Fruit fly (Drosophila melanogaster) whole organism, embryonic: ENCODE data around the gene Arfip.

Experiments used
- CG10267 ChIP-seq: fragments of 200-800 bp; sonication (Bioruptor generic); optimal IDR thresholded peaks from 2 replicates; lab custom pipeline; 2018; ENCODE audit warnings: missing biosample characterization, mild to moderate bottlenecking, missing genetic modification characterization, moderate library complexity
- CG10565 ChIP-seq: fragments of 200-800 bp; sonication (Bioruptor generic); optimal IDR thresholded peaks from 3 replicates; lab custom pipeline; 2016; ENCODE audit warnings: missing biosample characterization, mild to moderate bottlenecking, missing genetic modification characterization
- CG10654 ChIP-seq: fragments of 200-800 bp; sonication (Bioruptor generic); optimal IDR thresholded peaks from 2 replicates; lab custom pipeline; 2016; ENCODE audit warnings: missing biosample characterization, missing genetic modification characterization
- CG12104 ChIP-seq: fragments of 200-800 bp; sonication (Bioruptor generic); optimal IDR thresholded peaks from 3 replicates; lab custom pipeline; 2016; ENCODE audit warnings: missing biosample characterization, missing genetic modification characterization
- CG12236 ChIP-seq: fragments of 200-800 bp; sonication (Bioruptor generic); optimal IDR thresholded peaks from 2 replicates; lab custom pipeline; 2016; ENCODE audit warnings: missing biosample characterization, missing genetic modification characterization
- CG1233 ChIP-seq: fragments of 200-800 bp; sonication (Bioruptor generic); optimal IDR thresholded peaks from 4 replicates; lab custom pipeline; 2018; ENCODE audit warnings: missing biosample characterization, mild to moderate bottlenecking, missing genetic modification characterization
- CG12769 ChIP-seq: fragments of 200-800 bp; sonication (Bioruptor generic); optimal IDR thresholded peaks from 2 replicates; lab custom pipeline; 2019; ENCODE audit warnings: missing biosample characterization, mild to moderate bottlenecking, missing genetic modification characterization, moderate library complexity
- CG14965 ChIP-seq: fragments of 200-800 bp; sonication (Bioruptor generic); optimal IDR thresholded peaks from 2 replicates; lab custom pipeline; 2016; ENCODE audit warnings: missing biosample characterization, missing genetic modification characterization, borderline replicate concordance
- CG15601 ChIP-seq: fragments of 200-800 bp; sonication (Bioruptor generic); optimal IDR thresholded peaks from 3 replicates; lab custom pipeline; 2019; ENCODE audit warnings: missing biosample characterization, mild to moderate bottlenecking, missing genetic modification characterization, moderate library complexity
- CG16813 ChIP-seq: fragments of 200-800 bp; sonication (Bioruptor generic); IDR thresholded peaks from 3 replicates; pipeline ENCODE4 v1.3.6; 2022; ENCODE audit warnings: missing biosample characterization, missing genetic modification characterization; ENCODE audit not compliant: partially characterized antibody
- CG17361 ChIP-seq: fragments of 200-800 bp; sonication (Bioruptor generic); IDR thresholded peaks from 3 replicates; pipeline ENCODE4 v1.3.6; 2022; ENCODE audit warnings: missing biosample characterization, missing genetic modification characterization
- CG17802 ChIP-seq: fragments of 200-800 bp; sonication (Bioruptor generic); optimal IDR thresholded peaks from 2 replicates; lab custom pipeline; 2018; ENCODE audit warnings: missing biosample characterization, mild to moderate bottlenecking, missing genetic modification characterization, moderate library complexity
- CG17829 ChIP-seq: fragments of 200-800 bp; optimal IDR thresholded peaks from 2 replicates; lab custom pipeline; 2019; ENCODE audit warnings: missing biosample characterization, mild to moderate bottlenecking, missing genetic modification characterization, moderate library complexity
- CG18599 ChIP-seq: fragments of 200-800 bp; sonication (Bioruptor generic); optimal IDR thresholded peaks from 3 replicates; lab custom pipeline; 2017; ENCODE audit warnings: missing biosample characterization, missing genetic modification characterization, mild to moderate bottlenecking, moderate library complexity, missing genetic modification reagents
- CG2120 ChIP-seq: fragments of 200-800 bp; sonication (Bioruptor generic); optimal IDR thresholded peaks from 3 replicates; lab custom pipeline; 2016; ENCODE audit warnings: missing biosample characterization, missing genetic modification characterization
- CG2129 ChIP-seq: fragments of 200-800 bp; sonication (Bioruptor generic); IDR thresholded peaks from 2 replicates; pipeline ENCODE4 v1.3.6; 2022; ENCODE audit warnings: missing biosample characterization, missing genetic modification characterization; ENCODE audit not compliant: partially characterized antibody
- CG2202 ChIP-seq: fragments of 200-800 bp; sonication (Bioruptor generic); optimal IDR thresholded peaks from 2 replicates; lab custom pipeline; 2018; ENCODE audit warnings: missing biosample characterization, mild to moderate bottlenecking, missing genetic modification characterization
- CG2889 ChIP-seq: fragments of 200-800 bp; sonication (Bioruptor generic); IDR thresholded peaks from 3 replicates; pipeline ENCODE4 v1.3.6; 2022; ENCODE audit warnings: missing biosample characterization, missing genetic modification characterization
- CG30403 ChIP-seq: fragments of 200-800 bp; sonication (Bioruptor generic); optimal IDR thresholded peaks from 3 replicates; lab custom pipeline; 2016; ENCODE audit warnings: missing biosample characterization, missing genetic modification characterization
- CG30431 ChIP-seq: fragments of 200-800 bp; sonication (Bioruptor generic); optimal IDR thresholded peaks from 2 replicates; lab custom pipeline; 2017; ENCODE audit warnings: missing biosample characterization, missing genetic modification characterization
- CG3281 ChIP-seq: fragments of 200-800 bp; sonication (Bioruptor generic); optimal IDR thresholded peaks from 3 replicates; lab custom pipeline; 2017; ENCODE audit warnings: missing biosample characterization, mild to moderate bottlenecking, missing genetic modification characterization
- CG6272 ChIP-seq: fragments of 200-800 bp; sonication (Bioruptor generic); IDR thresholded peaks from 2 replicates; pipeline ENCODE4 v1.3.6; 2022; ENCODE audit warnings: missing biosample characterization, missing genetic modification characterization
- CG7987 ChIP-seq: fragments of 200-800 bp; sonication (Bioruptor generic); optimal IDR thresholded peaks from 2 replicates; lab custom pipeline; 2018; ENCODE audit warnings: missing biosample characterization, mild to moderate bottlenecking, missing genetic modification characterization, moderate library complexity
- Deaf1 ChIP-seq: fragments of 200-800 bp; optimal IDR thresholded peaks from 3 replicates; lab custom pipeline; 2019; ENCODE audit warnings: missing biosample characterization, mild to moderate bottlenecking, missing genetic modification characterization, moderate library complexity
- Fer1 ChIP-seq: fragments of 200-800 bp; sonication (Bioruptor generic); optimal IDR thresholded peaks from 2 replicates; lab custom pipeline; 2017; ENCODE audit warnings: missing biosample characterization, mild to moderate bottlenecking, missing genetic modification characterization
- H15 ChIP-seq: fragments of 200-800 bp; sonication (Bioruptor generic); IDR thresholded peaks from 3 replicates; pipeline ENCODE4 v1.3.6; 2022; ENCODE audit warnings: missing biosample characterization, missing genetic modification characterization
- HLH3B ChIP-seq: fragments of 200-800 bp; sonication (Bioruptor generic); IDR thresholded peaks from 2 replicates; pipeline ENCODE4 v1.3.6; 2022; ENCODE audit warnings: missing biosample characterization, missing genetic modification characterization
- Hey ChIP-seq: fragments of 200-800 bp; sonication (Bioruptor generic); optimal IDR thresholded peaks from 3 replicates; lab custom pipeline; 2018; ENCODE audit warnings: missing biosample characterization, mild to moderate bottlenecking, missing genetic modification characterization
- Hsf ChIP-seq: fragments of 200-800 bp; sonication (Bioruptor generic); optimal IDR thresholded peaks from 3 replicates; lab custom pipeline; 2016; ENCODE audit warnings: missing biosample characterization, missing genetic modification characterization
- Kr ChIP-seq: fragments of 200-800 bp; sonication (Bioruptor generic); optimal IDR thresholded peaks from 2 replicates; lab custom pipeline; 2017; ENCODE audit warnings: missing biosample characterization, mild to moderate bottlenecking, missing genetic modification characterization
- Med ChIP-seq: fragments of 200-800 bp; sonication (Bioruptor generic); peaks from one replicate; lab custom pipeline; 2016; ENCODE audit warnings: missing biosample characterization, missing genetic modification characterization, mild to moderate bottlenecking, inconsistent platforms, moderate library complexity
- Ptx1 ChIP-seq: fragments of 200-800 bp; sonication (Bioruptor generic); IDR thresholded peaks from 2 replicates; pipeline ENCODE4 v1.3.6; 2022; ENCODE audit warnings: missing biosample characterization, missing genetic modification characterization
- Ravus ChIP-seq: fragments of 200-800 bp; sonication (Bioruptor generic); IDR thresholded peaks from 2 replicates; pipeline ENCODE4 v1.3.6; 2022; ENCODE audit warnings: missing biosample characterization, missing genetic modification characterization
- Stat92E ChIP-seq, 3 experiments: fragments of >200 bp in 2 of 3; fragments of 200-800 bp in 1 of 3; sonication (Bioruptor generic) in 1 of 3; optimal IDR thresholded peaks; 2 replicates each; lab custom pipeline; 2017 to 2019; ENCODE audit warnings: missing biosample characterization in 3 of 3, missing genetic modification characterization in 3 of 3, mild to moderate bottlenecking in 1 of 3, moderate library complexity in 1 of 3
- aop ChIP-seq: fragments of 200-800 bp; sonication (Bioruptor generic); IDR thresholded peaks from 2 replicates; pipeline ENCODE4 v1.3.6; 2022; ENCODE audit warnings: missing biosample characterization, missing genetic modification characterization
- cwo ChIP-seq: fragments of 200-800 bp; sonication (Bioruptor generic); optimal IDR thresholded peaks from 3 replicates; lab custom pipeline; 2017; ENCODE audit warnings: missing biosample characterization, missing genetic modification characterization, mild to moderate bottlenecking, moderate library complexity, missing genetic modification reagents
- danr ChIP-seq: fragments of 200-800 bp; sonication (Bioruptor generic); IDR thresholded peaks from 2 replicates; pipeline ENCODE4 v1.3.6; 2022; ENCODE audit warnings: missing biosample characterization, missing genetic modification characterization
- exex ChIP-seq: fragments of 200-800 bp; sonication (Bioruptor generic); optimal IDR thresholded peaks from 4 replicates; lab custom pipeline; 2018; ENCODE audit warnings: missing biosample characterization, mild to moderate bottlenecking, missing genetic modification characterization, moderate library complexity
- eyg ChIP-seq: fragments of 200-800 bp; sonication (Bioruptor generic); optimal IDR thresholded peaks from 3 replicates; lab custom pipeline; 2016; ENCODE audit warnings: missing biosample characterization, missing genetic modification characterization
- fd96Cb ChIP-seq: fragments of 200-800 bp; sonication (Bioruptor generic); optimal IDR thresholded peaks from 2 replicates; lab custom pipeline; 2018; ENCODE audit warnings: missing biosample characterization, mild to moderate bottlenecking, missing genetic modification characterization, moderate library complexity
- gcm2 ChIP-seq: fragments of 200-800 bp; sonication (Bioruptor generic); optimal IDR thresholded peaks from 2 replicates; lab custom pipeline; 2016; ENCODE audit warnings: missing biosample characterization, missing genetic modification characterization
- gfzf ChIP-seq: fragments of 200-800 bp; sonication (Bioruptor generic); optimal IDR thresholded peaks from 2 replicates; lab custom pipeline; 2016; ENCODE audit warnings: missing biosample characterization, mild to moderate bottlenecking, missing genetic modification characterization, moderate library complexity
- grau ChIP-seq: fragments of 200-800 bp; optimal IDR thresholded peaks from 3 replicates; lab custom pipeline; 2019; ENCODE audit warnings: missing biosample characterization, mild to moderate bottlenecking, missing genetic modification characterization, moderate library complexity
- grn ChIP-seq: fragments of 200-800 bp; sonication (Bioruptor generic); optimal IDR thresholded peaks from 3 replicates; lab custom pipeline; 2017; ENCODE audit warnings: missing biosample characterization, missing genetic modification characterization
- lbe ChIP-seq: fragments of 200-800 bp; sonication (Bioruptor generic); optimal IDR thresholded peaks from 2 replicates; lab custom pipeline; 2016; ENCODE audit warnings: missing biosample characterization, mild to moderate bottlenecking, missing genetic modification characterization
- mam ChIP-seq: fragments of 200-800 bp; sonication (Bioruptor generic); optimal IDR thresholded peaks from 3 replicates; lab custom pipeline; 2016; ENCODE audit warnings: missing biosample characterization, missing genetic modification characterization
- p53 ChIP-seq: fragments of 200-800 bp; sonication (Bioruptor generic); optimal IDR thresholded peaks from 2 replicates; lab custom pipeline; 2016; ENCODE audit warnings: missing biosample characterization, missing genetic modification characterization
- sens ChIP-seq: fragments of 200-800 bp; sonication (Bioruptor generic); peaks from one replicate; lab custom pipeline; 2016; ENCODE audit warnings: missing biosample characterization, missing genetic modification characterization
- usp ChIP-seq: fragments of >200 bp; optimal IDR thresholded peaks from 2 replicates; lab custom pipeline; 2017; ENCODE audit warnings: missing biosample characterization, missing genetic modification characterization
- zen2 ChIP-seq: fragments of 200-800 bp; sonication (Bioruptor generic); IDR thresholded peaks from 3 replicates; pipeline ENCODE4 v1.3.6; 2022; ENCODE audit warnings: missing biosample characterization, missing genetic modification characterization; ENCODE audit not compliant: partially characterized antibody

Gene Arfip

dm6 chr3R:11243057-11243740, 8.4 kb upstream of the Arfip start (continued):
- TF ChIP-seq CG10565 (GFP tag; lab: Kevin White, UChicago) (no peak), Kr (GFP tag; lab: Kevin White, UChicago) (no peak), Ravus (no peak), CG16813 (GFP tag; lab: Robert Waterston, UW) (no peak), zen2 (GFP tag; lab: Robert Waterston, UW) (no peak), CG12236 (GFP tag; lab: Kevin White, UChicago) (no peak), gfzf (GFP tag; lab: Kevin White, UChicago) (no peak), eyg (GFP tag; lab: Kevin White, UChicago) (no peak), Stat92E (GFP tag; optimal IDR thresholded peaks at IDR 0.05; lab: Kevin White, UChicago) (no peak), grau (tag; lab: Kevin White, UChicago) (peak; percentile 22), CG17802 (no peak), Med (peak; percentile 84), CG2120 (peak; percentile 31), CG15601 (tag; lab: Kevin White, UChicago) (no peak), CG12104 (GFP tag; lab: Kevin White, UChicago) (peak; percentile 21), aop (no peak), Hey (tag; lab: Kevin White, UChicago) (no peak), CG12769 (tag; lab: Kevin White, UChicago) (peak; percentile 72), CG7987 (peak; percentile 23), p53 (GFP tag; lab: Kevin White, UChicago) (no peak), danr (no peak), Deaf1 (tag; lab: Kevin White, UChicago) (no peak), HLH3B (GFP tag; lab: Robert Waterston, UW) (0 out of 2 replicates have a peak, but pooled peaks have one; percentile 24), usp (no peak), CG17829 (tag; lab: Kevin White, UChicago) (peak; percentile 30), cwo (GFP tag; lab: Kevin White, UChicago) (peak; percentile 55), lbe (GFP tag; lab: Kevin White, UChicago) (peak; percentile 24), CG14965 (GFP tag; lab: Kevin White, UChicago) (no peak), CG2889 (no peak), CG2202 (tag; lab: Kevin White, UChicago) (no peak), CG17361 (GFP tag; lab: Robert Waterston, UW) (peak; percentile 55; the same call in 2 of the 3 replicates), fd96Cb (no peak), gcm2 (no peak), CG30431 (GFP tag; lab: Kevin White, UChicago) (no peak), H15 (GFP tag; lab: Robert Waterston, UW) (no peak), CG18599 (GFP tag; lab: Kevin White, UChicago) (peak; percentile 60), Hsf (GFP tag; lab: Kevin White, UChicago) (no peak), CG2129 (GFP tag; lab: Robert Waterston, UW) (no peak), CG6272 (GFP tag; lab: Robert Waterston, UW) (no peak), CG30403 (GFP tag; lab: Kevin White, UChicago) (peak; percentile 41), Fer1 (GFP tag; lab: Kevin White, UChicago) (peak; percentile 77), sens (GFP tag; lab: Kevin White, UChicago) (peak; percentile 88), grn (GFP tag; lab: Kevin White, UChicago) (peak; percentile 5), CG1233 (GFP tag; lab: Kevin White, UChicago) (peak; percentile 49), CG3281 (GFP tag; lab: Kevin White, UChicago) (peak; percentile 79), CG10267 (tag; lab: Kevin White, UChicago) (peak; percentile 34), Ptx1 (GFP tag; lab: Robert Waterston, UW) (peak; percentile 38; the same call in 1 of the 2 replicates), mam (GFP tag; lab: Kevin White, UChicago) (peak; percentile 45), exex (tag; lab: Kevin White, UChicago) (peak; percentile 91), CG10654 (GFP tag; lab: Kevin White, UChicago) (no peak)
